Worm (Caenorhabditis elegans) whole organism, dauer: ENCODE results near the gene ZK1098.2.

Experiments
- unc-62 ChIP-seq: sonication (generic microtip); optimal IDR thresholded peaks from 2 replicates; lab custom pipeline; 2017; ENCODE audit warnings: missing biosample characterization, missing genetic modification reagents, missing genetic modification characterization

The ZK1098.2 gene

DNA sequence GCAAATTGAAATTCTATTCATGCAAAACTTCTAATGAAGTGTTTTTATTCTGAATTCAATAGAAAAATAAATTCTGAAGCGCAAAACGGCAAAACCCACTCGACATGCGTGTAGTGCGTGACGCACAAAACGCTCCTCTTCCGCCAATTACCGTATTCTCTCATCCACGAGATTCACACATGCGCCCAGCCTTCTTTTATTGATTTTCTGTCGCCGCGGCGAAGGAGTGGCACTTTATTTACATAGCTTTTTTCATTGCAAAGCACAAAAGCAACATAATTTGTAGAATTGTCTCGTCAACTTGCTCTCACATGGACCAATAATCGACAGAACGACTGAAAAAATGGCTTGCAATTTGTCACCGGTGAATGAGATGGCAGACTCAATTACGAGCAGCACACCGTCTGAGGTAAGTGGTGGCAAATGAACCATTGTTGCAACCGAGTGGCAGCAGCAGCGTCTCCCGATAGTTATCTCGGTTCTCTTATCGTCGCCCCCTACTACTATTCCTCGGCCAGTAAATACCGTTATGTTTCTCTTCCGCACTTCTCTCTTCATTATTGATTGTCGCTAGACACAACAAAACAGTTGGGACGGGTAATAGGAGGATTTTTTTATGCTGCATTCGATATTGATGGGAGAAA is 17.2 kb downstream of the ZK1098.2 start, which contains the start of gene unc-16:
Gene unc-16, plus strand, starts transcription at position 243 of the 644 bp plus-strand sequence.
- TF ChIP-seq unc-62 (GFP tag; lab: Kevin White, UChicago), result no peak

DNA sequence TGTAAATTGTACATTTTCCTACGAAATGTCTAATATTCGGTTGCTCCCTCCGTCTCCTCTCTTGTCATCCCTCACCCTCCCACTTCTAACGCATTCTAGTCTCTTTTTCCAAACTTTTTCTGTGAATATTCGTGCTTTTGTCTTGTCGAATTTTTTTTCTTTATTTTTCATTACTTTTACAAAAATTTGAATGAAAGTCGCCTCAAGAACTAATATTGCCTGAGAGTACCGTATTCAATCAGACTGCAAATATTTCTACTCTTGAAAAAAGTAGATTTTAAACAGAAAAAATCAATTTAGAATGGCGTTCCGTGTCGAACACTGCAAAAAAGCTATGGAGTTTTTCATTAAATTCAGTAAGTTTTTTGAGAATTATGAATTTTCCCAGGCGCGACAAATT is 27.3 kb downstream of the ZK1098.2 start, which contains the start of gene ZK1098.11:
Gene ZK1098.11, plus strand, starts transcription at position 301 of the 400 bp plus-strand sequence.
- no peak for TF ChIP-seq unc-62 (GFP tag; lab: Kevin White, UChicago)

DNA sequence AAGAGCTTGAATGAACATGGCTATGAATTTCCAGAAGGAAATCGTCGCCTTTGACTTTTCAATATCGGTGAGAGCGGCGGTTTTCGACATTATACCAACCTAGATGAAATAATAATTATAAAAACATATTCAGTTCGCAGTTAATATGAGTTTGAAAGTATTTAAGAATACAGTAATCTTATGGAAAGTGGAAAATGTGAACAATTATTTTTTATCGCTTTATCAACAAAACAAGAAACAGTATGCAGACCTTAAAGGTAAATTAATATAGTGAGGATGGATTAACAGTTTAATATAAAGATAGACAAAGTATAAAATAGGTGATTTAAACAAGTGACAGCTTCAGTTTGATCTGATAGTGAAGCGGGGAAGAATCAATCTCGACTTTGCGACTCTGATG is 29.5 kb downstream of the ZK1098.2 start, which contains the start of gene C48B4.6:
Gene C48B4.6, minus strand, starts transcription at position 101 of the 400 bp plus-strand sequence.
- no peak for TF ChIP-seq unc-62 (GFP tag; lab: Kevin White, UChicago)

DNA sequence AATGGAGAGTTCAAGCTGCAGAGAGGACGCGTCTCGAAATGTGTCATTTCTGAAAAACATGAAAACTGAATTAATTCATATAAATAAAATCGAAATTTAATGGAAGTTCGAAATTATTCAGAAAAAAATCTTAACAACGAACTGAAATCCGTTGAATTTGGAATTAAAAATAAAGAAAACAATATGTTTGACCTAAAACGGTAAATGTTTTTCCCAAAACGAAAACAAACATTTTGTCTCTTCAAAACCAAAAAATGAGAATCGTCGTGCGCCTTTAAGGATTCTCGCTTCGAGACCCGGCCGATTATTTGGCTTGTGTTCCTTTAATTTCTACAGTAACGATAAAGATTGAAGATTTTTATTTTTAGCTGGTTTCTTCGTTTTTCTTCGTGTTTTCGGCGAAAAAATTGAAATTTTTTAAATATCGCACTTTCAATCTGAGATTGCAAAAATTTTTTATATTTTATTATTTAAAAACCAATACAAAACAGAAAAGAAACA is 30.5 kb downstream of the ZK1098.2 start, which contains the start of gene C48B4.7:
Gene C48B4.7, minus strand, starts transcription at position 51 of the 501 bp plus-strand sequence.
- TF ChIP-seq unc-62 (GFP tag; lab: Kevin White, UChicago), result no peak

DNA sequence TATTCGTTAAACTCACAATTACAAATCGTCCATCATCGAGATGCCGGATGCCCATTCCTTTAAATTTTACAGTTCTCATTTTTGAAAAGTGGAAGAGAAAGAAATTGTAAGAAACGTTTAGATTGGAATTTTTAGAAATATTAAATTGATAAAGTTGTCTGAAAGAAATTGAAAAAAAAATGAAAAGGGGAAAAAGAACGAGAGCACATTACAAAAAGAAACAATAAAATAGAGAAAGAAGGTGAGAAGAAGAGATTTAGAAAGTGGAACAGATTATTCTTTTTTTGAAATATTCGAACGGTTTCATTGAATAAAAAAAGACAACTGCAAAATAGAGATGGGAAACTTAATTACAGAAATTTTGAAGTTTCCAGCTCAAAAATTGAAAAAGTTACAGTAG is 32.2 kb downstream of the ZK1098.2 start, which contains the start of gene C48B4.8:
Gene C48B4.8, minus strand, starts transcription at position 101 of the 400 bp plus-strand sequence.
- no peak for TF ChIP-seq unc-62 (GFP tag; lab: Kevin White, UChicago)

DNA sequence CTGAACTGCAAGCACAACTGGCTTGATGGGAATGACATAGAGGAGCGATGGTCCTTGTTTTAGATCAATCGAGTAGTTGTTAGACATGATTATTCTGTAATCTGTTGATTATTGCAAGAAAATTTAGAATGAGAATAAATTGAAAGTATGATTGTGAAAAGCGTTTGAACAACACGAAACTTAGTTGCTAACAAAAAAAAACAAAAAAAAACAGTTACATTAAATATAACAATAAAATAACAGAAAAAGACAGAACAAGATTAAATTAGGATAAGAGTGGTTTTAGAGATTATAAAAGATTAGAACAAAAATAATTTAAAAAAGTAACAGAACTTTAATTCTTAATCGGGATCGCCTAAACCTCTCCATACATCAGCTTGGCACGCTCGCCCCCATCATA is 34.3 kb downstream of the ZK1098.2 start, which contains the start of gene C48B4.9:
Gene C48B4.9, minus strand, starts transcription at position 101 of the 400 bp plus-strand sequence.
- no peak for TF ChIP-seq unc-62 (GFP tag; lab: Kevin White, UChicago)

DNA sequence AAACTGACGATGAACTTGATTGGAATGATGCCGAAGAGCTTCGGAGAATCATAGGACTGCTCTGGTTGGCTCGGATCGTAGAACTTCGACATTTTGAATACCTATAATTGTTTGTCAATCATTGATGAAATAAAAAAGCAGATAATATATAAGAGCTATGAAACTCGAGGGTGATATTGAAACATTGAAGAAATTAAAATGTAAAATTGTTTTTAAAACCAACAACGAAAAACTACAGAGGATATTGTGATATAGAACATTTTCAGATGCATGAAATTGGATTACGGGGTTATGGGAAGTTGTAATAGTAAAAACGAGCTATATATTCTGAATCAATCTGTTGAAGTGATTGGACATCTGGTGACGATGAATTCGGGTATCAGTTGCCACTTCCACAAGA is 35.5 kb downstream of the ZK1098.2 start, which contains the start of gene C48B4.10:
Gene C48B4.10, minus strand, starts transcription at position 101 of the 400 bp plus-strand sequence.
- TF ChIP-seq unc-62 (GFP tag; lab: Kevin White, UChicago), result no peak

DNA sequence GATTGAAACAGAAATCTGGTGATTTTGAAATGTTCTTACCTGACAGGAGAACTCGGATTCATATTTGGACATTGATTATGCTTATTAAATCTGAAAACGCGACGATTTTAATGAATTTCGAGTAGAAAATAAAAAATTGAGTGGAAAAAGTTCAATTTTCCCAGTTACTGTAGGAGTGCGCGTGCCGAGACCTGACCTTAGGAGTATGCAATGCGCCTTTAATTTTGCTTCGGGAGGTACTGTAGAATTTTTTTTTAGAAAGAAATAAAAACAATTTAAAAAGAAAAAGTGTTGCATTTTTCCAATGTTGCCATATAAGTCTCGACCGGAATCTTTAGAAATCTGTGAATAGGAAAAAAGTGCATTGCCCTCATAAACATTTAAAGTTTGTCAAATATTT is 37.0 kb downstream of the ZK1098.2 start, which contains the start of gene C48B4.11:
Gene C48B4.11, minus strand, starts transcription at position 143 of the 400 bp plus-strand sequence.
- TF ChIP-seq unc-62 (GFP tag; lab: Kevin White, UChicago), result no peak

DNA sequence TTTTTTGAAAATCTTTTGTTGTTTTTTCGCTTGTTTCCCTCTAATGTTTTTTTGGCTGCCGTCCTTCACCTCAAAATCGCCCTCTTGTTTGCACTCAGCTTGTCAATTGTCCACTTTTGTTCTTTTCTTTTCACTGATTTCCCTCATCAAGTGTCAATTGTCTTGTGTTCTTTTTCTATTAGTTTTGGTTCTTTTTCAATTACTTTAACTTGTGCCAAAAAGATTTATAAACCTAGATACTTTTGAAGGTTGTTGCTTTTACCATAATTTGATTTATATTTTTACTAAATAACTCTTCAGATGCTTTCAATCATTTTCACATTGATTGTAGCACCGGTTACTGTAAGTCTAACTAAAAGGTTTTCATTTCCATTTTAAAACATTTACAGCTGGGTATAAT is 39.5 kb downstream of the ZK1098.2 start, which contains the start of gene C48B4.13:
Gene C48B4.13, plus strand, starts transcription at position 301 of the 400 bp plus-strand sequence.
- no peak for TF ChIP-seq unc-62 (GFP tag; lab: Kevin White, UChicago)

DNA sequence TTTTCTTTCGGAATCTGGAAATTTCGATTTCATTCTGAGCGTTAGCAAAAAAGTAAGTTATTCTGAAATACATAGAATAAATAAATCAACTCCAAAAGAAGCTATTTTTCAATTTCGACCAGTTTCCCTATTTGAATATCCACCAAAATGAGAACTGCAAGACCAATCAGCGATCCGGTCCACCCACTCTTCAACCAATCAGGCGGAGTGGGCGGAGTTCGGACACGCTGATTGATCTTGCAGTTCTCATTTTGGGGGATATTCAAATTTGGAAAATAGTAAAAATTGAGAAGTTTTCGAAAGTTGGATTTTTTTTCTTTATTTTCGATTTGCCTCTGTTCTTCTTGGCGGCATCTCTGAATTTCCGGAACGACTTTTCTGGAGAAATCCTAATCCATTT is 41.9 kb downstream of the ZK1098.2 start:
- TF ChIP-seq unc-62 (GFP tag; lab: Kevin White, UChicago), result no peak

DNA sequence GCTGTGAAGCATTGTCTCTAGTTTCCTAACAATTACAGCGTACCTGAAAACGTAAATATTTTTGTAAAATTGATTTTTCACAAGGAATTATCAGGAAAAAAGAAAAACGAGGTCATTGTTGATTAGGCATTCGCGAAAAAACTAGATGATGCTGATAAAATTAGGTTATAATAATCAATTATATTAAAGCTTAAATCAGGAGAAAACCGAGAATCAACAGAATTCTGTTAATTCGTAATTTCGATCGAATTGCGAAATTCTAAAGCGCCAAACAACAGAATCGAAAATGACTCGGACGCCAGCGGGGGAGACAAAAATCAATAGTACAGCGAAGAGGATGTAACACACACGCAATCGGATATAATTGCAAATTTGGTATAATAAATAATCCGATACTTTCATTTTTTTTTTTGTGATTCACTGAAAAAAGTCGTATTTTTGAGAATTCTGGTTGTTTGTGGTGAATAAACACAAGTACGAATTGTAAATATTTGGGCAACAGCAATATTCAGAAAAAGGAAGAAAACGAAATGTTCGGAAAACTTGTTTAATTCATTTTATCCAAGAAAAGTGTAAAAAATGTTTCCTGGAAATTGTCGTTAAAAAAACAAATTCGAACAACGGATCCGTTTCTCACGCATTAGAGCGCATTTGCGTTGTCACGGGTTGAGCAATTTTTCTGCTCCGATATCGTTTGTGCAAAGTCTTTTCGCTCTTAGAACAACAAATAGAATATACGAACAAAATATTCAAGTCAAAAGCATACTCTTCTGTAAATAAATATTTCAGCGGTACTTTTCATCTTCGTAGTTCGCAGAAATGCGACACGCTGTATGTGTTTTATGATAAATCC is 51.3 kb downstream of the ZK1098.2 start, which contains the start of gene ced-7:
Gene ced-7, minus strand, starts transcription at position 51 of the 853 bp plus-strand sequence.
- no peak for TF ChIP-seq unc-62 (GFP tag; lab: Kevin White, UChicago)
